Fruit fly (Drosophila melanogaster): ENCODE results near the gene Srlp.

dm6 chr3R:12398620-12399247, 35.2 kb upstream of the Srlp start, which contains the start of gene Cyp9f3:
- TF ChIP-seq CG10631 (GFP tag; optimal IDR thresholded peaks at IDR 0.05): no peak
- TF ChIP-seq Sox14 (GFP tag; optimal IDR thresholded peaks at IDR 0.05): no peak
- TF ChIP-seq CG6854 (GFP tag; optimal IDR thresholded peaks at IDR 0.05): no peak
- TF ChIP-seq CG6808 (GFP tag; optimal IDR thresholded peaks at IDR 0.05): no peak
- no peak for TF ChIP-seq CG6163 (GFP tag; IDR thresholded peaks at IDR 0.05)
- TF ChIP-seq CG8119 (GFP tag; IDR thresholded peaks at IDR 0.05): no peak
- no peak for TF ChIP-seq achi (GFP tag; optimal IDR thresholded peaks at IDR 0.05)
- TF ChIP-seq Smox (GFP tag; optimal IDR thresholded peaks at IDR 0.05): no peak
- TF ChIP-seq svp (GFP tag): peak; percentile 43
- TF ChIP-seq Lpt (GFP tag; optimal IDR thresholded peaks at IDR 0.05): no peak
